Worm (Caenorhabditis elegans) whole organism, midembryonic: Measurements from ENCODE around the gene coq-5.

Experiments used
- T22C8.4 ChIP-seq: fragments of 200-800 bp; sonication (Bioruptor generic); IDR thresholded peaks from 2 replicates; pipeline ENCODE4 v1.3.6; 2022; ENCODE audit warnings: missing genetic modification characterization, missing compliant biosample characterization
- cog-1 ChIP-seq: sonication (generic microtip); optimal IDR thresholded peaks from 2 replicates; lab custom pipeline; 2016; ENCODE audit warnings: missing genetic modification characterization, missing compliant biosample characterization
- flt-1 ChIP-seq: fragments of 200-800 bp; sonication (Bioruptor generic); IDR thresholded peaks from 2 replicates; pipeline ENCODE4 v1.3.6; 2022; ENCODE audit warnings: missing genetic modification characterization, missing compliant biosample characterization
- klf-2 ChIP-seq: fragments of 200-800 bp; sonication (Bioruptor generic); conservative IDR thresholded peaks from 2 replicates; pipeline ENCODE4 v1.3.6; 2022; ENCODE audit warnings: missing genetic modification reagents, missing genetic modification characterization, missing compliant biosample characterization
- med-1 ChIP-seq: sonication (generic microtip); optimal IDR thresholded peaks from 2 replicates; lab custom pipeline; 2017; ENCODE audit warnings: missing genetic modification characterization, mild to moderate bottlenecking, missing compliant biosample characterization, antibody characterized with exemption, missing genetic modification reagents; ENCODE audit not compliant: insufficient read depth
- ref-1 ChIP-seq: fragments of 200-800 bp; sonication (Bioruptor generic); conservative IDR thresholded peaks from 2 replicates; pipeline ENCODE4 v1.3.6; 2022; ENCODE audit warnings: missing genetic modification reagents, missing genetic modification characterization, missing compliant biosample characterization
- tab-1 ChIP-seq: fragments of 200-800 bp; sonication (Bioruptor generic); IDR thresholded peaks from 2 replicates; pipeline ENCODE4 v1.3.6; 2022; ENCODE audit warnings: missing genetic modification characterization, missing compliant biosample characterization
- ztf-23 ChIP-seq: fragments of 200-800 bp; sonication (Bioruptor generic); IDR thresholded peaks from 2 replicates; pipeline ENCODE4 v1.3.6; 2022; ENCODE audit warnings: missing genetic modification reagents, missing genetic modification characterization, missing compliant biosample characterization
- ztf-29 ChIP-seq: fragments of 200-800 bp; sonication (Bioruptor generic); IDR thresholded peaks from 2 replicates; pipeline ENCODE4 v1.3.6; 2022; ENCODE audit warnings: missing genetic modification reagents, missing genetic modification characterization, missing compliant biosample characterization

coq-5 gene

ce11 chrIII:7838907-7839642, 19.2 kb downstream of the coq-5 start, which contains the start of gene ceh-23:
Gene ceh-23, plus strand, starts transcription at chrIII:7839592.
- TF ChIP-seq cog-1 (tag; lab: Kevin White, UChicago): no peak
- no peak for TF ChIP-seq tab-1 (GFP tag; lab: Robert Waterston, UW)
- no peak for TF ChIP-seq ztf-23 (GFP tag; lab: Robert Waterston, UW)
- no peak for TF ChIP-seq ztf-29
- TF ChIP-seq klf-2 (GFP tag; lab: Robert Waterston, UW): no peak
- TF ChIP-seq ref-1: no peak
- no peak for TF ChIP-seq flt-1 (GFP tag; lab: Robert Waterston, UW)
- no peak for TF ChIP-seq med-1
- TF ChIP-seq T22C8.4 (GFP tag; lab: Robert Waterston, UW): no peak

- no peak for TF ChIP-seq ztf-23 (GFP tag; lab: Robert Waterston, UW)
- TF ChIP-seq med-1: no peak
- no peak for TF ChIP-seq flt-1 (GFP tag; lab: Robert Waterston, UW)
- TF ChIP-seq ref-1: no peak
- no peak for TF ChIP-seq cog-1 (tag; lab: Kevin White, UChicago)
- no peak for TF ChIP-seq klf-2 (GFP tag; lab: Robert Waterston, UW)
- no peak for TF ChIP-seq T22C8.4 (GFP tag; lab: Robert Waterston, UW)
- TF ChIP-seq ztf-29: no peak
- TF ChIP-seq tab-1 (GFP tag; lab: Robert Waterston, UW): no peak
These were observed 20.7 kb downstream of the coq-5 start for ce11 chrIII:7837567-7837966.

DNA sequence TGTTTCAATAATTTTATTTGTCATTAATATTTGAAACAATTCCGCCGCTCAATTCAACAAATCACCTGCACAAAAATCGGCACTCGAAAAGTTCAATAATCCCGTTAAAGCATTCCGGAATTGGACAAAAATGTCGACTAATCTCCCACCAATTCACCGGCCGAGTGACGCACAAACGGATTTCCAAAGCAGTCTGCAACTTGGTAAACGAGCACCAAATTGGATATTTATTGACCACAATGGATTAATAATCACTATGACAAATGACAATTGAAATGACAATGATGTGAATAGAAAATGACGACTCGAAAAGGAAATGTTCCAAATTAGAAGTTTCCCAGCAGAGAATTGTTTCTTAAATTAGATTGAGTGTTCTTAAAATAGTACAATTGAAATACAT, 22.6 kb downstream of the coq-5 start:
- TF ChIP-seq ref-1: no peak
- TF ChIP-seq ztf-29: no peak
- TF ChIP-seq ztf-23 (GFP tag; lab: Robert Waterston, UW): no peak
- TF ChIP-seq flt-1 (GFP tag; lab: Robert Waterston, UW): no peak
- TF ChIP-seq T22C8.4 (GFP tag; lab: Robert Waterston, UW): no peak
- TF ChIP-seq klf-2 (GFP tag; lab: Robert Waterston, UW): no peak
- TF ChIP-seq med-1: no peak
- TF ChIP-seq cog-1 (tag; lab: Kevin White, UChicago): no peak
- TF ChIP-seq tab-1 (GFP tag; lab: Robert Waterston, UW): no peak

ce11 chrIII:7834848-7835247, 23.4 kb downstream of the coq-5 start:
- TF ChIP-seq ref-1 (no peak), ztf-23 (GFP tag; lab: Robert Waterston, UW) (no peak), ztf-29 (no peak), klf-2 (GFP tag; lab: Robert Waterston, UW) (no peak), cog-1 (tag; lab: Kevin White, UChicago) (no peak), med-1 (no peak), flt-1 (GFP tag; lab: Robert Waterston, UW) (no peak), tab-1 (GFP tag; lab: Robert Waterston, UW) (no peak), T22C8.4 (GFP tag; lab: Robert Waterston, UW) (no peak)

ce11 chrIII:7832473-7832872, 25.8 kb downstream of the coq-5 start:
- no peak for TF ChIP-seq tab-1 (GFP tag; lab: Robert Waterston, UW)
- no peak for TF ChIP-seq med-1
- no peak for TF ChIP-seq ztf-29
- TF ChIP-seq flt-1 (GFP tag; lab: Robert Waterston, UW): no peak
- no peak for TF ChIP-seq klf-2 (GFP tag; lab: Robert Waterston, UW)
- TF ChIP-seq cog-1 (tag; lab: Kevin White, UChicago): no peak
- TF ChIP-seq T22C8.4 (GFP tag; lab: Robert Waterston, UW): no peak
- no peak for TF ChIP-seq ztf-23 (GFP tag; lab: Robert Waterston, UW)
- no peak for TF ChIP-seq ref-1

DNA sequence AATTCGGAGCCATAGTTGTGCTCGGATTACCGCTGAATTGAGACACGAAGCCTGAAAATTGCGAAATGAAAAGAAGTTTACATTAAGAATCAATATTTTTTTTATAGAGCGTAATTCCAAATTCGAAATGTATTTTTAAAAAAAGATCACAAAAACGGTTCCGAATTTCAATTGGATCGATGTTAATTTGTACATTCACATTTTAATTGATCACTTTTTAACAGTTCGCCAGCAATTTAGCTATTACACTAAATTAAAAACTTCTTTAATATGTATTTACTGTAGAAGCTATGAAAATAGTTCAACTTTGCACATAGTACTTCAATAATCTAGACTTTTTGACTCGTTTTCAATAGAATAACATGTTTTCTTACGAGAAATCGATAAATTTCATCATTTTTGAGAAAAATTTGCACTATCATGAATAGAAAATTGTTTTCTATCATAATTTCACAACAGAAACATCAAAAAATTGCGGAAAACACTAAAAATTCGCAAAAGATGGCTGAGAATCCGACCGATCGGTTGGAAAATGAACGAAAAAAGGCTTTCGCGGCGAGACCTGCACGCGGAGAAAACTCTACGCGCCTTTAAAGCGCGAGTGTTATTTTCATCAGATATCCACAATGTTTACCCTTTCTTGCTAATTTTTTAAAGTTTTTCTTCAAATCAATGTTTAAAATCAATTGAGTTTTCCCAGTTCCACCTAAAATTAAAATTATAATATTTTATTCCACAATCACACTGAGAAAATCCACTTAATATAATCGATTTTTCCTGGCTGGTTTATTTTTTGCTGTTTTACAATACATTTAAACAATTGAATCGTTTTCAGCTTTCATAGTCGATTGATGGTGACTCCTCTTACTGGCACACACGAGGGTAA, 29.4 kb downstream of the coq-5 start, which contains the start of the genes egl-45 and kcmf-1:
egl-45 (minus strand) TSS at position 51 of the 886 bp plus-strand sequence.
kcmf-1 (plus strand) TSS at position 836 of the 886 bp plus-strand sequence.
- TF ChIP-seq cog-1 (tag; lab: Kevin White, UChicago): no peak
- no peak for TF ChIP-seq ztf-29
- no peak for TF ChIP-seq ztf-23 (GFP tag; lab: Robert Waterston, UW)
- TF ChIP-seq T22C8.4 (GFP tag; lab: Robert Waterston, UW): no peak
- no peak for TF ChIP-seq med-1
- no peak for TF ChIP-seq tab-1 (GFP tag; lab: Robert Waterston, UW)
- TF ChIP-seq klf-2 (GFP tag; lab: Robert Waterston, UW): no peak
- TF ChIP-seq flt-1 (GFP tag; lab: Robert Waterston, UW): no peak

- TF ChIP-seq klf-2 (GFP tag; lab: Robert Waterston, UW) (no peak), flt-1 (GFP tag; lab: Robert Waterston, UW) (peak; percentile 56; the same call in 1 of the 2 replicates)
These were observed 34.2 kb downstream of the coq-5 start for ce11 chrIII:7824041-7824440.

ce11 chrIII:7823285-7823684, 35.0 kb downstream of the coq-5 start:
- no peak for TF ChIP-seq tab-1 (GFP tag; lab: Robert Waterston, UW)
- no peak for TF ChIP-seq ztf-23 (GFP tag; lab: Robert Waterston, UW)
- TF ChIP-seq ztf-29: no peak
- no peak for TF ChIP-seq T22C8.4 (GFP tag; lab: Robert Waterston, UW)
- TF ChIP-seq klf-2 (GFP tag; lab: Robert Waterston, UW): no peak
- no peak for TF ChIP-seq cog-1 (tag; lab: Kevin White, UChicago)
- TF ChIP-seq med-1: no peak
- TF ChIP-seq ref-1: no peak
- no peak for TF ChIP-seq flt-1 (GFP tag; lab: Robert Waterston, UW)

- no peak for TF ChIP-seq T22C8.4 (GFP tag; lab: Robert Waterston, UW)
- no peak for TF ChIP-seq ztf-29
- TF ChIP-seq klf-2 (GFP tag; lab: Robert Waterston, UW): no peak
- no peak for TF ChIP-seq ztf-23 (GFP tag; lab: Robert Waterston, UW)
- no peak for TF ChIP-seq flt-1 (GFP tag; lab: Robert Waterston, UW)
- no peak for TF ChIP-seq ref-1
- TF ChIP-seq cog-1 (tag; lab: Kevin White, UChicago): no peak
- no peak for TF ChIP-seq med-1
- no peak for TF ChIP-seq tab-1 (GFP tag; lab: Robert Waterston, UW)
These were observed 38.4 kb downstream of the coq-5 start for ce11 chrIII:7819866-7820265.
